Worm (Caenorhabditis elegans) whole organism, early embryonic: ENCODE results near the gene cul-4.

Experiments
- B0310.2 ChIP-seq: sonication (generic microtip); optimal IDR thresholded peaks from 2 replicates; lab custom pipeline; 2016; ENCODE audit warnings: mild to moderate bottlenecking, missing genetic modification characterization, missing compliant biosample characterization
- F13C5.2 ChIP-seq: sonication (generic microtip); optimal IDR thresholded peaks from 2 replicates; lab custom pipeline; 2017; ENCODE audit warnings: mild to moderate bottlenecking, missing genetic modification characterization, inconsistent platforms, missing compliant biosample characterization
- aly-1 ChIP-seq: sonication (generic microtip); optimal IDR thresholded peaks from 2 replicates; lab custom pipeline; 2016; ENCODE audit warnings: missing genetic modification characterization, missing compliant biosample characterization
- ama-1 ChIP-seq: fragments of 150-350 bp; optimal IDR thresholded peaks from 2 replicates; lab custom pipeline; 2014
- ceh-13 ChIP-seq: fragments of 200-800 bp; sonication (Bioruptor generic); optimal IDR thresholded peaks from 2 replicates; lab custom pipeline; 2018; ENCODE audit warnings: mild to moderate bottlenecking, missing genetic modification characterization, missing compliant biosample characterization
- ceh-36 ChIP-seq: sonication (generic microtip); optimal IDR thresholded peaks from 2 replicates; lab custom pipeline; 2016; ENCODE audit warnings: missing genetic modification characterization, inconsistent platforms, missing compliant biosample characterization
- ets-7 ChIP-seq: sonication (generic microtip); optimal IDR thresholded peaks from 2 replicates; lab custom pipeline; 2016; ENCODE audit warnings: missing genotype, missing genetic modification characterization, missing compliant biosample characterization
- flt-1 ChIP-seq: fragments of 200-800 bp; sonication (Bioruptor generic); IDR thresholded peaks from 2 replicates; pipeline ENCODE4 v1.3.6; 2022; ENCODE audit warnings: missing genetic modification characterization, missing compliant biosample characterization
- hmbx-1 ChIP-seq: sonication (generic microtip); optimal IDR thresholded peaks from 2 replicates; lab custom pipeline; 2016; ENCODE audit warnings: mild to moderate bottlenecking, missing genetic modification characterization, missing compliant biosample characterization
- hmg-4 ChIP-seq: fragments of 200-800 bp; sonication (Bioruptor generic); optimal IDR thresholded peaks from 2 replicates; lab custom pipeline; 2018; ENCODE audit warnings: mild to moderate bottlenecking, missing genetic modification characterization, missing compliant biosample characterization
- hnd-1 ChIP-seq: sonication (generic microtip); optimal IDR thresholded peaks from 2 replicates; lab custom pipeline; 2016; ENCODE audit warnings: missing genetic modification characterization, missing compliant biosample characterization
- pes-1 ChIP-seq: fragments of 200-800 bp; sonication (Bioruptor generic); IDR thresholded peaks from 2 replicates; pipeline ENCODE4 v1.3.6; 2022; ENCODE audit warnings: missing genetic modification reagents, missing genetic modification characterization, missing compliant biosample characterization
- scrt-1 ChIP-seq: fragments of 200-800 bp; sonication (Bioruptor generic); IDR thresholded peaks from 2 replicates; pipeline ENCODE4 v1.3.6; 2022; ENCODE audit warnings: missing genetic modification characterization, missing compliant biosample characterization
- sea-1 ChIP-seq: fragments of 200-800 bp; sonication (Bioruptor generic); conservative IDR thresholded peaks from 2 replicates; pipeline ENCODE4 v1.3.6; 2022; ENCODE audit warnings: missing genetic modification characterization, missing compliant biosample characterization
- tbx-11 ChIP-seq: fragments of 200-800 bp; sonication (Bioruptor generic); IDR thresholded peaks from 2 replicates; pipeline ENCODE4 v1.3.6; 2022; ENCODE audit warnings: missing genetic modification characterization, missing compliant biosample characterization
- tbx-37 ChIP-seq: fragments of 200-800 bp; sonication (Bioruptor generic); conservative IDR thresholded peaks from 2 replicates; pipeline ENCODE4 v1.3.6; 2022; ENCODE audit warnings: missing genetic modification reagents, missing genetic modification characterization, missing compliant biosample characterization
- tra-4 ChIP-seq: sonication (generic microtip); optimal IDR thresholded peaks from 2 replicates; lab custom pipeline; 2017; ENCODE audit warnings: missing genetic modification characterization, missing compliant biosample characterization

cul-4 gene

DNA sequence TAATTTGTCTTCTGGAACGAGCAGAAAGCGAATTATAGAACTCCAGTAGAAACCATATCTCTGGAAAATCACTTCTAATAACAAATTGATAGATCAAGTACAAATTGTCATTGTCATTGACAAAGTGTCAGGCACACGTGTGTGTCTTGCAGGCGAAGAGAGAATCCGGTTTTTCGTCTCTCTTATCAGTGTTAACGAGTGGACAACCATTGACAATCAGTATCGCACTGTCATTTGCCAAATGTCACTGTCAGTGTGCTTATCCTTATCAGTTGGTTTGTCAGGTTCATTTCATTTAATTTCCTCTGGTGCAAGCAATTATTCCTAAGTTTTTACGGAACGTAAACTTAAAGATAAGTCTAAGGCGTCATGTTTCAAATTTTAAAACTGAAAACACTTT, 28.4 kb upstream of the cul-4 start:
- no peak for TF ChIP-seq scrt-1 (GFP tag; lab: Robert Waterston, UW)
- no peak for TF ChIP-seq aly-1 (tag; lab: Kevin White, UChicago)
- no peak for TF ChIP-seq tbx-37 (GFP tag; lab: Robert Waterston, UW)

DNA sequence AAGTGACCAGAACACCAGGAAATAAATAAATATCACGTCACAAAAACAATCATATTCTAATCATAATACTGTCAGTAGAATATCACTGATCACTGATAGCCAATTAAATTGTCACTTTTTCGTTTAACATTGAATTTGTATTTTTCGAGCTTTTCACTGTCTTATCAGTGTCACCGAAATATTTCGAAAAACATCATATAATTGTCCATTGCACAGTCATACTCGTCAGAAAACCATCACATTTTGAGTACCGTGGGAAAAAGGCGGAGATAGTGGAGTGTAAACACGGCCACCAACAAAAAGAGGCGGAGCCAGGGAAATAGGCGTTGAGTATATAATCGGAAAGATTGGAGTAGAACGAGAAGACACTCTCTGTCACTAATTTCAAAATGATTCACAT, 24.6 kb upstream of the cul-4 start:
- TF ChIP-seq sea-1 (GFP tag; lab: Robert Waterston, UW) = no peak

DNA sequence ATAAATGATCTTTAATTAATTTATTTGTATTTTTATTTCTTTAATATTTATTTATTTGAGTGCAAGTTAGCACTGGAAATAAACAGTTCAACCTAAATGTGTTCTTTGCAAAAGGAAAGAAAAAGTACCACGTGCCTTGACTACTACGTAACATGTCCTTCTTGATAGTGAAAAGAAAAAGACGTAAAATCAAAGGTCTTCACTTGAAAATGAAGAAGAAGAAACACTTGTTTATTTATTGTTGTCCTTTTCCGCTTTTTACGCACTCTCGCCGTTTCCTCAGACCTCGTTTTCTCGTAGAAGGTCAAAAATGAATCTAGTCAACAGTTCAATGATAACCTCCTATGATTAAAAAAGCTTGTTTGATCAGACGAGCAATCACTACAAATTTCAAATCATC, 24.0 kb upstream of the cul-4 start:
- no peak for TF ChIP-seq flt-1 (GFP tag; lab: Robert Waterston, UW)

DNA sequence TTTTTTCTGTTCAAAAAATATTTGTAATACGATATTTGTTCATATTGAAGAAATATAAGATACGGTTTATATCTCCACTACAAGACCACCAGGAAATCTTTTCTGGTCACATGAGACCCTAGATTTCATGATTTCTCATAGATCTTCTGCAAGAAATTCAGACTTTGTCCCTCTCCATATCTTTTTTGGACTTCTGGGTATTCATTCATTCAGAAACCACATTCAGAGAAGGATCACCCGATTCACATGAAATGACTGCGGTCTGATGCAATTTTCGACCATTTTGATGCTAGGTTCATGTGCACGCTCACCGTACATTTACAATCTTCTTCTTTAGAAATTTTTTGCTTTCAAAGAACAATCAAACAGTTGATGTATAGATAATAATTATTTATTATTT, 22.1 kb upstream of the cul-4 start:
- TF ChIP-seq tbx-37 (GFP tag; lab: Robert Waterston, UW) (no peak), ceh-13 (GFP tag; lab: Kevin White, UChicago) (no peak), flt-1 (GFP tag; lab: Robert Waterston, UW) (no peak), scrt-1 (GFP tag; lab: Robert Waterston, UW) (no peak), hnd-1 (tag; lab: Kevin White, UChicago) (no peak), F13C5.2 (tag; lab: Kevin White, UChicago) (no peak), ets-7 (tag; lab: Kevin White, UChicago) (no peak), hmg-4 (GFP tag; lab: Kevin White, UChicago) (no peak), ceh-36 (no peak)

DNA sequence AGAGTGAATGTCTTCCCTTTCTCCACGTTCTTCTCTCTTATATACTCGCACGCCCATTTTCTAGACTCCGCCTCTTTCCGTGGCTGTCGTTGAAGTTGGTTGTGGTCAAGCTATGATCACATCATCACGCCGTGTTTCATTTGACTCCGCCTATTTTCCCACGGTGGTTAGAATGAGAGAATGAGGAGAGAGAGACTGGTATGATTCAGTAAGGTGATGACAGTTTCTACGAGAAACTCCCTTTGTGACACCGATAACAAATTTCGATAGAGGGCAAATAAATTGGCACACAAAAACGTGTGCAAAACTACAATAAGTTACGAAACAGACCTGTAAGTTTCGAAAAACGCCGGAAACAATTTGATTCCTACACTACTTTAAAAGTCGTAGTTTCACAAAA, 21.3 kb upstream of the cul-4 start:
- TF ChIP-seq ceh-36 = no peak
- no peak for TF ChIP-seq tbx-11 (GFP tag; lab: Robert Waterston, UW)
- TF ChIP-seq hnd-1 (tag; lab: Kevin White, UChicago) = no peak
- TF ChIP-seq aly-1 (tag; lab: Kevin White, UChicago) = no peak
- TF ChIP-seq hmbx-1 (tag; lab: Kevin White, UChicago) = no peak
- TF ChIP-seq F13C5.2 (tag; lab: Kevin White, UChicago) = no peak
- TF ChIP-seq ets-7 (tag; lab: Kevin White, UChicago) = no peak
- TF ChIP-seq ceh-13 (GFP tag; lab: Kevin White, UChicago) = no peak
- no peak for TF ChIP-seq sea-1 (GFP tag; lab: Robert Waterston, UW)
- no peak for TF ChIP-seq scrt-1 (GFP tag; lab: Robert Waterston, UW)
- TF ChIP-seq flt-1 (GFP tag; lab: Robert Waterston, UW) = no peak
- TF ChIP-seq tbx-37 (GFP tag; lab: Robert Waterston, UW) = no peak
- no peak for TF ChIP-seq ama-1 (lab: Kevin White, UChicago)
- no peak for TF ChIP-seq pes-1 (GFP tag; lab: Robert Waterston, UW)
- TF ChIP-seq tra-4 (tag; lab: Kevin White, UChicago) = no peak

DNA sequence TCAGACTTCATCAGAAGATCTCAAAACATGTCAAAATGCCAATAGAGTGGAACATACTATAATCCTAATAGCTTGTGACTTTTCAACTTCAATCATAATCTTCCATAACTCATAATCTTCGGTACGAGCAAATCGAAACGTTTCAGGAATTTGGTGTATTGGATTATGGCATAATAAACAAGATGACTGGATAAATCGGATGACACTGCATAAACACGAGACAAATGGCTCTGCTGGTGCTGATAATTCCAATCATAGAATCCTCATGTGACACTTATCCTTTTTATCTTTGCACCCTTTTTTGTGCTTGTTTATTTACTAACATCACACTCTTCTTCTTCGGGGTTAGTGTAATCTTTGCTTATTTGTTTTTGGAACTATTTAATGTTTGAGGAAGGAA, 18.8 kb upstream of the cul-4 start:
- no peak for TF ChIP-seq sea-1 (GFP tag; lab: Robert Waterston, UW)
- TF ChIP-seq ceh-13 (GFP tag; lab: Kevin White, UChicago) = no peak

DNA sequence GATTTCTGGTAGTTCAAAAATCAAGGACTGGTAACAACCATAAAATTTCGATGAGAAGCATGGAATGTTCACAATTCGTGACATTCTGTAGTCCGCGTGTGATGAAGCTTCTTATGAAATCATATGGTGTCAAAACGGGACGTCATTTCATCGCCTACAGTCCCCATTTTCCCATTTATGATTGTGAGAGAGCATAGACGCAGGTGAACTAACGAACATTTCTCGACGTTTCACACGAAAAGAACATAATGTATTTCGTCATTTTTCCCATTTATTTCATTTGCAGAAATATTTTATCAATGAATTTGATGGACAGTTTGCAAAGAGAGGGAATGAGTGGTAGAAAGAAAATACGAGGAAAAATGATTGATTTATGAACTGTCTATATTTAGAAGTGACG, 14.8 kb upstream of the cul-4 start:
- TF ChIP-seq ceh-13 (GFP tag; lab: Kevin White, UChicago) (no peak), F13C5.2 (tag; lab: Kevin White, UChicago) (no peak), sea-1 (GFP tag; lab: Robert Waterston, UW) (no peak), scrt-1 (GFP tag; lab: Robert Waterston, UW) (no peak), hmbx-1 (tag; lab: Kevin White, UChicago) (no peak), tra-4 (tag; lab: Kevin White, UChicago) (no peak), hmg-4 (GFP tag; lab: Kevin White, UChicago) (no peak), tbx-11 (GFP tag; lab: Robert Waterston, UW) (no peak), flt-1 (GFP tag; lab: Robert Waterston, UW) (no peak), ceh-36 (no peak), hnd-1 (tag; lab: Kevin White, UChicago) (no peak), aly-1 (tag; lab: Kevin White, UChicago) (no peak), ama-1 (lab: Kevin White, UChicago) (no peak), B0310.2 (tag; lab: Kevin White, UChicago) (no peak), ets-7 (tag; lab: Kevin White, UChicago) (no peak)

DNA sequence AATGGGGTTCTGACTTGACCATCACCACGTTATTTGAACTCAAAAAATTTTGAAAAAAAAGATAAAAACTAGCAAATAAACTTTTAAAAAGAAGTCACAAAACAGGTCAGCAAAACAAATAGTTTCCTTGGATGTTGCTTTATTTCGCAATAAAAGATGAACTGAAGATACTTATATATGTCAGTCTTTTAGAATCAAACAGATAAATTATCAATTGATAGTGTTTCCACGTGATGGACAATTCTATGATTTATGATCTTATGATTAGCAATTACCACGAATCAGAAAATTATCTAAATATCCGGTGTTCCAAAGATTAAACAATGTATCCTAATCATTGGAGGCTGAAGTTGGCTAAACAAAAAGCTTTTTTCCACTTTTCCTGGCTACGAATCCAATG, 14.2 kb upstream of the cul-4 start:
- TF ChIP-seq hmbx-1 (tag; lab: Kevin White, UChicago) (no peak), F13C5.2 (tag; lab: Kevin White, UChicago) (no peak), ceh-13 (GFP tag; lab: Kevin White, UChicago) (no peak), tra-4 (tag; lab: Kevin White, UChicago) (no peak), scrt-1 (GFP tag; lab: Robert Waterston, UW) (no peak), hnd-1 (tag; lab: Kevin White, UChicago) (no peak), ets-7 (tag; lab: Kevin White, UChicago) (no peak), tbx-11 (GFP tag; lab: Robert Waterston, UW) (no peak), sea-1 (GFP tag; lab: Robert Waterston, UW) (no peak), hmg-4 (GFP tag; lab: Kevin White, UChicago) (no peak), pes-1 (GFP tag; lab: Robert Waterston, UW) (no peak), tbx-37 (GFP tag; lab: Robert Waterston, UW) (no peak), flt-1 (GFP tag; lab: Robert Waterston, UW) (no peak), B0310.2 (tag; lab: Kevin White, UChicago) (no peak), ceh-36 (no peak), ama-1 (lab: Kevin White, UChicago) (no peak), aly-1 (tag; lab: Kevin White, UChicago) (no peak)
